Fruit fly (Drosophila melanogaster): ENCODE data around the gene cac.

cac gene

dm6 chrX:11884134-11884533, 100.8 kb downstream of the cac start:
- TF ChIP-seq CG7045 (GFP tag; optimal IDR thresholded peaks at IDR 0.05) (no peak), CG7101 (tag; optimal IDR thresholded peaks at IDR 0.05) (no peak), ovo (GFP tag; optimal IDR thresholded peaks at IDR 0.05) (no peak), pad (GFP tag; optimal IDR thresholded peaks at IDR 0.05) (no peak), CG11617 (GFP tag; optimal IDR thresholded peaks at IDR 0.05) (no peak), CG12768 (GFP tag; optimal IDR thresholded peaks at IDR 0.05) (no peak), Mnt (GFP tag; optimal IDR thresholded peaks at IDR 0.05) (no peak), CG14711 (tag; optimal IDR thresholded peaks at IDR 0.05) (no peak), kay (GFP tag; ENCODE audit: borderline replicate concordance) (no peak), Hr96 (GFP tag; optimal IDR thresholded peaks at IDR 0.05) (no peak), tj (GFP tag; optimal IDR thresholded peaks at IDR 0.05) (no peak), CG1620 (GFP tag; optimal IDR thresholded peaks at IDR 0.05) (no peak), CG33017 (tag; optimal IDR thresholded peaks at IDR 0.05) (no peak), cnc (optimal IDR thresholded peaks at IDR 0.05) (no peak), Crg-1 (GFP tag; optimal IDR thresholded peaks at IDR 0.05) (no peak), cic (GFP tag; optimal IDR thresholded peaks at IDR 0.05) (no peak)

dm6 chrX:11882447-11882846, 102.4 kb downstream of the cac start:
- TF ChIP-seq pad (GFP tag; optimal IDR thresholded peaks at IDR 0.05) (no peak), Hr96 (GFP tag; optimal IDR thresholded peaks at IDR 0.05) (no peak), kay (GFP tag; ENCODE audit: borderline replicate concordance) (no peak), CG7045 (GFP tag; optimal IDR thresholded peaks at IDR 0.05) (no peak), CG11617 (GFP tag; optimal IDR thresholded peaks at IDR 0.05) (no peak), ovo (GFP tag; optimal IDR thresholded peaks at IDR 0.05) (no peak), toe (GFP tag; optimal IDR thresholded peaks at IDR 0.05) (no peak), cic (GFP tag; optimal IDR thresholded peaks at IDR 0.05) (no peak), CG12768 (GFP tag; optimal IDR thresholded peaks at IDR 0.05) (no peak)

- TF ChIP-seq CG1620 (GFP tag; optimal IDR thresholded peaks at IDR 0.05) (no peak), CG14711 (tag; optimal IDR thresholded peaks at IDR 0.05) (no peak), CG7101 (tag; optimal IDR thresholded peaks at IDR 0.05) (no peak), ovo (GFP tag; optimal IDR thresholded peaks at IDR 0.05) (no peak), Clk (GFP tag; optimal IDR thresholded peaks at IDR 0.05) (no peak), CG12768 (GFP tag; optimal IDR thresholded peaks at IDR 0.05) (no peak), Hr96 (GFP tag; optimal IDR thresholded peaks at IDR 0.05) (no peak), toe (GFP tag; optimal IDR thresholded peaks at IDR 0.05) (no peak), Crg-1 (GFP tag; optimal IDR thresholded peaks at IDR 0.05) (no peak), kay (GFP tag; ENCODE audit: borderline replicate concordance) (no peak)
Measured at dm6 chrX:11881686-11882085, 103.2 kb downstream of the cac start.
